Worm (Caenorhabditis elegans) whole organism, late embryonic: ENCODE measurements around the gene ttbk-2.2.
"Not testable (repeated sequence)": the region's sequence is repeated elsewhere in the genome, so short reads cannot be mapped to it uniquely, and the experiment has no call there.

ENCODE experiments used
- T23F11.4 ChIP-seq: fragments of 200-800 bp; sonication (Bioruptor generic); optimal IDR thresholded peaks from 2 replicates; lab custom pipeline; 2018; ENCODE audit warnings: mild to moderate bottlenecking, missing genetic modification characterization, missing compliant biosample characterization
- Y22D7AL.16 ChIP-seq: sonication (generic microtip); optimal IDR thresholded peaks from 2 replicates; lab custom pipeline; 2016; ENCODE audit warnings: missing genetic modification characterization, missing compliant biosample characterization
- ceh-2 ChIP-seq: sonication (generic microtip); optimal IDR thresholded peaks from 2 replicates; lab custom pipeline; 2016; ENCODE audit warnings: missing genotype, missing genetic modification characterization, missing compliant biosample characterization
- ceh-24 ChIP-seq: sonication (generic microtip); optimal IDR thresholded peaks from 2 replicates; lab custom pipeline; 2016; ENCODE audit warnings: mild to moderate bottlenecking, missing genetic modification characterization, missing compliant biosample characterization
- ceh-30 ChIP-seq: fragments of 150-350 bp; optimal IDR thresholded peaks from 2 replicates; lab custom pipeline; 2014; ENCODE audit warnings: missing biosample characterization, missing genetic modification characterization
- ceh-31 ChIP-seq: sonication (generic microtip); optimal IDR thresholded peaks from 2 replicates; lab custom pipeline; 2016; ENCODE audit warnings: missing genetic modification characterization, missing compliant biosample characterization
- ceh-45 ChIP-seq: fragments of 200-800 bp; sonication (Bioruptor generic); IDR thresholded peaks from 2 replicates; pipeline ENCODE4 v1.3.6; 2022; ENCODE audit warnings: missing genetic modification reagents, missing genetic modification characterization, missing compliant biosample characterization
- ceh-48 ChIP-seq: sonication (generic microtip); optimal IDR thresholded peaks from 2 replicates; lab custom pipeline; 2016; ENCODE audit warnings: missing genetic modification characterization, inconsistent platforms, missing compliant biosample characterization
- eyg-1 ChIP-seq: sonication (generic microtip); optimal IDR thresholded peaks from 2 replicates; lab custom pipeline; 2016; ENCODE audit warnings: missing genotype, missing genetic modification characterization, missing compliant biosample characterization
- fkh-6 ChIP-seq: sonication (generic microtip); optimal IDR thresholded peaks from 2 replicates; lab custom pipeline; 2016; ENCODE audit warnings: missing genetic modification characterization, missing compliant biosample characterization
- gmeb-2 ChIP-seq: sonication (generic microtip); optimal IDR thresholded peaks from 2 replicates; lab custom pipeline; 2016; ENCODE audit warnings: missing genetic modification characterization, inconsistent platforms, missing compliant biosample characterization
- hlh-13 ChIP-seq: fragments of 200-800 bp; sonication (Bioruptor generic); optimal IDR thresholded peaks from 2 replicates; lab custom pipeline; 2018; ENCODE audit warnings: mild to moderate bottlenecking, missing genetic modification characterization, missing compliant biosample characterization
- hlh-30 ChIP-seq: sonication (generic microtip); optimal IDR thresholded peaks from 2 replicates; lab custom pipeline; 2017; ENCODE audit warnings: antibody characterized with exemption, missing genetic modification characterization, missing compliant biosample characterization; ENCODE audit not compliant: insufficient read depth
- hlh-6 ChIP-seq: sonication (generic microtip); optimal IDR thresholded peaks from 2 replicates; lab custom pipeline; 2016; ENCODE audit warnings: missing genotype, missing genetic modification characterization, missing compliant biosample characterization
- hlh-8 ChIP-seq: sonication (generic microtip); optimal IDR thresholded peaks from 2 replicates; lab custom pipeline; 2016; ENCODE audit warnings: missing genotype, missing genetic modification characterization, missing compliant biosample characterization
- nfya-1 ChIP-seq: sonication (generic microtip); optimal IDR thresholded peaks from 2 replicates; lab custom pipeline; 2017; ENCODE audit warnings: missing genetic modification characterization, mild to moderate bottlenecking, missing compliant biosample characterization, antibody characterized with exemption, moderate library complexity
- nhr-232 ChIP-seq: sonication (generic microtip); optimal IDR thresholded peaks from 2 replicates; lab custom pipeline; 2016; ENCODE audit warnings: missing genetic modification characterization, missing compliant biosample characterization
- npax-4 ChIP-seq: sonication (generic microtip); optimal IDR thresholded peaks from 2 replicates; lab custom pipeline; 2016; ENCODE audit warnings: missing genetic modification characterization, missing compliant biosample characterization
- odd-2 ChIP-seq: sonication (generic microtip); optimal IDR thresholded peaks from 2 replicates; lab custom pipeline; 2017; ENCODE audit warnings: antibody characterized with exemption, mild to moderate bottlenecking, missing genetic modification characterization, missing compliant biosample characterization
- pax-1 ChIP-seq: fragments of 150-350 bp; optimal IDR thresholded peaks from 2 replicates; lab custom pipeline; 2014; ENCODE audit warnings: missing biosample characterization, missing genetic modification characterization
- pqm-1 ChIP-seq: sonication (generic microtip); optimal IDR thresholded peaks from 2 replicates; lab custom pipeline; 2016; ENCODE audit warnings: missing genetic modification characterization, missing compliant biosample characterization
- pros-1 ChIP-seq: fragments of 150-350 bp; optimal IDR thresholded peaks from 2 replicates; lab custom pipeline; 2014; ENCODE audit warnings: missing biosample characterization, missing genetic modification reagents, missing genetic modification characterization
- ref-2 ChIP-seq: sonication (generic microtip); optimal IDR thresholded peaks from 2 replicates; lab custom pipeline; 2016; ENCODE audit warnings: missing genetic modification characterization, missing compliant biosample characterization
- sdc-2 ChIP-seq: sonication (generic microtip); optimal IDR thresholded peaks from 2 replicates; lab custom pipeline; 2016; ENCODE audit warnings: missing genotype, missing genetic modification characterization, missing compliant biosample characterization
- syd-9 ChIP-seq: sonication (generic microtip); optimal IDR thresholded peaks from 2 replicates; lab custom pipeline; 2016; ENCODE audit warnings: mild to moderate bottlenecking, missing genetic modification characterization, moderate library complexity, missing compliant biosample characterization
- unc-3 ChIP-seq, 2 experiments: fragments of 200-800 bp in 1 of 2; sonication (Bioruptor generic) in 1 of 2; sonication (generic microtip) in 1 of 2; conservative IDR thresholded peaks in 1 of 2; optimal IDR thresholded peaks in 1 of 2; 2 replicates each; pipeline versions ENCODE4 v1.3.6 to Lab custom; 2016 to 2022; ENCODE audit warnings: missing compliant biosample characterization in 2 of 2, missing genetic modification characterization in 2 of 2, missing genetic modification reagents in 1 of 2
- unc-86 ChIP-seq: sonication (generic microtip); optimal IDR thresholded peaks from 2 replicates; lab custom pipeline; 2016; ENCODE audit warnings: missing genetic modification characterization, missing compliant biosample characterization
- zip-5 ChIP-seq: sonication (generic microtip); optimal IDR thresholded peaks from 2 replicates; lab custom pipeline; 2016; ENCODE audit warnings: missing genetic modification characterization, missing compliant biosample characterization
- ztf-16 ChIP-seq: sonication (generic microtip); optimal IDR thresholded peaks from 2 replicates; lab custom pipeline; 2017; ENCODE audit warnings: missing genetic modification characterization, missing compliant biosample characterization

Gene ttbk-2.2

ce11 chrIV:5028978-5029377 lies 37.8 kb downstream of the ttbk-2.2 start, which contains the start of the genes best-6 and C09B9.2:
best-6 (minus strand) TSS chrIV:5029078.
C09B9.2 (plus strand) TSS chrIV:5029291.
- no peak for TF ChIP-seq hlh-13 (GFP tag; lab: Kevin White, UChicago)
- TF ChIP-seq ceh-48 (tag; lab: Kevin White, UChicago) = no peak
- no peak for TF ChIP-seq npax-4 (tag; lab: Kevin White, UChicago)
- TF ChIP-seq odd-2 = no peak
- no peak for TF ChIP-seq ceh-45 (GFP tag; lab: Robert Waterston, UW)
- no peak for TF ChIP-seq eyg-1 (tag; lab: Kevin White, UChicago)
- TF ChIP-seq nfya-1 (tag; lab: Kevin White, UChicago) = no peak
- no peak for TF ChIP-seq syd-9 (tag; lab: Kevin White, UChicago)
- no peak for TF ChIP-seq ref-2 (tag; lab: Kevin White, UChicago)
- TF ChIP-seq pros-1 (tag; lab: Kevin White, UChicago) = no peak
- TF ChIP-seq hlh-30 (tag; lab: Kevin White, UChicago) = no peak
- TF ChIP-seq unc-3 (GFP tag; conservative IDR thresholded peaks at IDR 0.05; lab: Robert Waterston, UW) = no peak
- TF ChIP-seq unc-3 (tag; optimal IDR thresholded peaks at IDR 0.05; lab: Kevin White, UChicago) = no peak
- TF ChIP-seq ztf-16 = no peak
- TF ChIP-seq fkh-6 (tag; lab: Kevin White, UChicago) = no peak
- no peak for TF ChIP-seq pax-1
- TF ChIP-seq T23F11.4 (GFP tag; lab: Kevin White, UChicago) = no peak

- TF ChIP-seq gmeb-2 = no peak
- no peak for TF ChIP-seq eyg-1 (tag; lab: Kevin White, UChicago)
- no peak for TF ChIP-seq ceh-30 (tag; lab: Kevin White, UChicago)
- no peak for TF ChIP-seq unc-86 (tag; lab: Kevin White, UChicago)
- TF ChIP-seq fkh-6 (tag; lab: Kevin White, UChicago) = no peak
- TF ChIP-seq ceh-31 = no peak
- TF ChIP-seq hlh-8 (tag; lab: Kevin White, UChicago) = no peak
- no peak for TF ChIP-seq nhr-232 (tag; lab: Kevin White, UChicago)
- no peak for TF ChIP-seq hlh-6
- no peak for TF ChIP-seq ztf-16
These were observed 41.1 kb downstream of the ttbk-2.2 start, which contains the start of gene C09B9.85 for ce11 chrIV:5025646-5026045. C09B9.85 (minus strand) TSS chrIV:5025746.

- no peak for TF ChIP-seq zip-5
- TF ChIP-seq Y22D7AL.16 (tag; lab: Kevin White, UChicago) = no peak
These were observed 46.3 kb downstream of the ttbk-2.2 start, which contains the start of gene T28H11.8 for ce11 chrIV:5020533-5020932. T28H11.8 (minus strand) TSS chrIV:5020633.

ce11 chrIV:5017075-5017474 lies 49.7 kb downstream of the ttbk-2.2 start, which contains the start of gene T28H11.7:
T28H11.7 (minus strand) TSS chrIV:5017175.
- not testable (repeated sequence) for TF ChIP-seq ceh-2, Y22D7AL.16, ceh-24 (tag; lab: Kevin White, UChicago)

ce11 chrIV:5016461-5016860 lies 50.3 kb downstream of the ttbk-2.2 start, which contains the start of gene ssq-4:
ssq-4 (plus strand) TSS chrIV:5016479.
- not testable (repeated sequence) for TF ChIP-seq npax-4, pqm-1, sdc-2 (tag; lab: Kevin White, UChicago)
